Worm (Caenorhabditis elegans): ENCODE data around the gene M03B6.4.

DNA sequence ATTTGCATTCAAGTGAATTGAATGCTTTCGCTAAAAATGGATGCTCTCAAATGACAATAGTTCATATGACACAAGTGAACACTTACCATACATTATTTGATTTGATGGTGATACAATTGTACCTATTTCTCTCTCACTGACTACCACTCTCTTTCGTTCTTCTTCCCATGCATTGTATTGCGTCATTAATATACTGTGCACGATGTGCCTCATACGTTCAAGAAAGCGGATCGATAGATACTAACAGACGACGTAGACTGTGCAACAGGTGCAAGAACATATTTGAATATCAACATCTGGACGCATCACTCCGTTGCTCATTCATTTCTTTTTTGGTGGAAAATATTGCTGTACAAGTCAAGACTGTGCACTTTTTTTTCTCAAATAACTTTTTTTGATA is at the start of gene M03B6.4:
- TF ChIP-seq ztf-11 (tag; optimal IDR thresholded peaks at IDR 0.05) (no peak), dpl-1 (GFP tag; optimal IDR thresholded peaks at IDR 0.05) (no peak), tbx-2 (tag; optimal IDR thresholded peaks at IDR 0.05) (no peak), ceh-88 (GFP tag; IDR thresholded peaks at IDR 0.05) (no peak), egl-27 (tag; optimal IDR thresholded peaks at IDR 0.05) (no peak), sup-37 (GFP tag; optimal IDR thresholded peaks at IDR 0.05) (no peak), nhr-237 (tag; optimal IDR thresholded peaks at IDR 0.05) (no peak), nhr-11 (tag; optimal IDR thresholded peaks at IDR 0.05) (no peak), mep-1 (tag; optimal IDR thresholded peaks at IDR 0.05) (no peak)
